Fruit fly (Drosophila melanogaster): ENCODE results near the gene CtsL3.

CtsL3 gene

DNA sequence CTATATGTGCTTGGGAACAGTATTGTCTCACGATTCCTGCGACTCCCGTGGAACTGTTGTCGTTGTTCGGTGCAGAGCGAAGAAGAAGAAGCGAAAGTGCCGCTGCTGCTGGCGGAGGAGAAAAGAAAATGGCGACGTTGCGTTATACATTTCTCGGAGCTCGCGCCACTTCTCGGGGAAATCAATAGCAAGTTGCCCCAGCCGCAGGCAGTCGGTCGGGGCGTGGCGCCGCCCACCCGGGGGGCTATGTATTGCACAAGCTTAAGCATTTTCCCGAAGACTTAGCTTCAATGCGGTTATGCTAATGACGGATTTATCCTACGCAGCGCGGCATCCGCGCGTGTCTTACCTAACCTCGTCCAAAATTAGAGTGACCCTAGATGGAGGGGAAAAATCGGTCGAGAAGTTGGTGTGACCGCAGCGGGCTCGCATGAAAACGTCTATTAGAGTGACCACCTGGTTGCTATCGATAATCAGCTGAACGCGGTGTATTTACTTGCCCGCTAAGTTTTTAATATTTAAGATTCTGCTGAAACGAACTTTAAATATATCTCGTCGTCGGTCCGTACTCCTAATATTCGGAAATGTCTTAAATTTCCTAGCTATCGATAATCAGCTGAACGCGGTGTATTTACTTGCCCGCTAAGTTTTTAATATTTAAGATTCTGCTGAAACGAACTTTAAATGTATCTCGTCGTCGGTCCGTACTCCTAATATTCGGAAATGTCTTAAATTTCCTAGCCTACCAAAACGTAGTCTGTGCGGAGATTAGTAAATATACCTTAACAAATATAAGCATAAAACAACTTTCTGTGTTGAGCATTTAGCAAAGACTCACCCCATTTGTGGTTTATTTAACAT is 18.6 kb downstream of the CtsL3 start, which contains the start of gene Rm62 (continued):
- 0 out of 2 replicates have a peak, but pooled peaks have one; percentile 15 for TF ChIP-seq CG31441 (GFP tag; IDR thresholded peaks at IDR 0.05)
- no peak for TF ChIP-seq Oli (tag; optimal IDR thresholded peaks at IDR 0.05)
- TF ChIP-seq HLH54F (GFP tag; optimal IDR thresholded peaks at IDR 0.05) = no peak
- TF ChIP-seq Dip3 (GFP tag; optimal IDR thresholded peaks at IDR 0.05) = no peak
- no peak for TF ChIP-seq CG13775 (GFP tag; optimal IDR thresholded peaks at IDR 0.05)
- peak; percentile 48 for TF ChIP-seq CG12659 (GFP tag; optimal IDR thresholded peaks at IDR 0.05)
- no peak for TF ChIP-seq lov (optimal IDR thresholded peaks at IDR 0.05)
- no peak for TF ChIP-seq lov (GFP tag; IDR thresholded peaks at IDR 0.05)
- no peak for TF ChIP-seq CG18599 (GFP tag; optimal IDR thresholded peaks at IDR 0.05)
- peak; percentile 43; the same call in 1 of the 2 replicates for TF ChIP-seq CG4360 (GFP tag; IDR thresholded peaks at IDR 0.05)
- no peak for TF ChIP-seq corto (GFP tag; optimal IDR thresholded peaks at IDR 0.05)
- no peak for TF ChIP-seq CG3838 (GFP tag; optimal IDR thresholded peaks at IDR 0.05)
- peak; percentile 2 for TF ChIP-seq ewg (GFP tag; optimal IDR thresholded peaks at IDR 0.05)

DNA sequence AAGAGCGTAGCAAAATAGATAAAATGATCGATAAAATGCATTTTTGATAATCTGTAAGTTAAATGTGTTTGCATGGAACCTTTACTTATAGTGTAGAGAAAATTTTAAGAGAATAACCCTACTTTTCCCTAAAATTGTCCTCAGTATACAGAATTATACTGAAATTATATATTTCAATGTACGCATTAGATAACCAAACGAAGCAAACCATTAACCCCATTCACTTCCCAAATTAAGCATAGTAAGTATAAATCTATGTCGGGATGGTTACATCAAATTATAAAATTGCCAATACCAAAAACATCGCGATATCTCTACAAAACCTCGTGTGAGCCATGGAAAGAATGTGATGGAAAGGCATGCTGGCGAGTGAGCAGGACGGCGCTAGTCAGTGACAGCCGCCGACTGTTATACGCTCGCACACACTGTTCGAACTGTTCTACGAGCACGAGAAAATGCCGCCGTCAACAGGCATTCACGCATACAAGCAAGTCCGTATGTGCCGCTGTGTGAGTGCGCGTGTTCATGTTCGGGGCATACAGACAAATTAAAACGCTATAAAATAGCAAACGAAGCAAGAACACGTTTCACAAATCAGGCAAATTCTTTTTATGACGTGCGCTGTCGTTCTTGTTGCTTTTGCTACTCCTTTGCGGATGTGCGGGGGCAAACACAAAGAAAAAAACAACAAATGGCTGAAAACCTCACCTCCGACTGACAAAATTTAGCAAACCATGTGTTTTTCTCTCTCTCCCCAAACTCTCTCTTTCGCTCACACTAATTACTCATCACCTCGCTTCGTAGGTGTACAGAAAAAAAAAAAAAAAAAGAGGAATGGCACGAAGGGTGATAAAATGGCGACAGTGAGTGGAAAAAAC is 19.7 kb downstream of the CtsL3 start:
- TF ChIP-seq CG32767 (GFP tag; IDR thresholded peaks at IDR 0.05) (peak; percentile 92), Xbp1 (GFP tag; optimal IDR thresholded peaks at IDR 0.05) (no peak), HmgZ (tag; optimal IDR thresholded peaks at IDR 0.05) (peak; percentile 81), Hey (tag; optimal IDR thresholded peaks at IDR 0.05) (peak; percentile 35), CG32532 (GFP tag; IDR thresholded peaks at IDR 0.05) (peak; percentile 16; the same call in 1 of the 2 replicates), ssp (GFP tag; IDR thresholded peaks at IDR 0.05) (no peak), CG3163 (GFP tag; optimal IDR thresholded peaks at IDR 0.05) (no peak), NFAT (GFP tag; IDR thresholded peaks at IDR 0.05) (peak; percentile 60; the same call in 1 of the 2 replicates), Scr (GFP tag; IDR thresholded peaks at IDR 0.05; ENCODE audit: partially characterized antibody) (no peak; the same call in 1 of the 2 replicates), ftz-f1 (GFP tag; optimal IDR thresholded peaks at IDR 0.05) (peak; percentile 0), CG10565 (GFP tag; optimal IDR thresholded peaks at IDR 0.05) (no peak), sob (GFP tag; IDR thresholded peaks at IDR 0.05) (peak; percentile 51; the same call in 1 of the 2 replicates), Nf-YC (tag; optimal IDR thresholded peaks at IDR 0.05) (peak; percentile 40), kay (GFP tag; optimal IDR thresholded peaks at IDR 0.05) (peak; percentile 39), CG2712 (tag; optimal IDR thresholded peaks at IDR 0.05) (no peak), MBD-R2 (GFP tag; IDR thresholded peaks at IDR 0.05) (peak; percentile 27; the same call in 1 of the 2 replicates), chm (GFP tag; IDR thresholded peaks at IDR 0.05) (peak; percentile 71; the same call in 1 of the 2 replicates), CG10543 (GFP tag; optimal IDR thresholded peaks at IDR 0.05) (peak; percentile 83), sqz (GFP tag; optimal IDR thresholded peaks at IDR 0.05) (peak; percentile 94), CG5180 (GFP tag; optimal IDR thresholded peaks at IDR 0.05) (peak; percentile 88), CG3838 (GFP tag; optimal IDR thresholded peaks at IDR 0.05) (no peak), BEAF-32 (GFP tag; optimal IDR thresholded peaks at IDR 0.05) (peak; percentile 49), MTF-1 (GFP tag; optimal IDR thresholded peaks at IDR 0.05; ENCODE audit: borderline replicate concordance) (peak; percentile 33), Nf-YB (GFP tag; optimal IDR thresholded peaks at IDR 0.05) (peak; percentile 1), CG7928 (GFP tag; optimal IDR thresholded peaks at IDR 0.05) (no peak), CG3726 (GFP tag; IDR thresholded peaks at IDR 0.05) (no peak), CG34422 (GFP tag; IDR thresholded peaks at IDR 0.05) (peak; percentile 58; the same call in 1 of the 3 replicates), Rfx (GFP tag; IDR thresholded peaks at IDR 0.05) (peak; percentile 37; the same call in 1 of the 2 replicates), gem (tag; optimal IDR thresholded peaks at IDR 0.05) (peak; percentile 30), maf-S (GFP tag; optimal IDR thresholded peaks at IDR 0.05) (peak; percentile 35), Bteb2 (GFP tag; optimal IDR thresholded peaks at IDR 0.05) (peak; percentile 36), B-H2 (GFP tag; optimal IDR thresholded peaks at IDR 0.05) (peak; percentile 47), CG2199 (GFP tag; IDR thresholded peaks at IDR 0.05) (0 out of 3 replicates have a peak, but pooled peaks have one; percentile 58)

All from whole organism, embryonic.